Worm (Caenorhabditis elegans): Measurements from ENCODE around the gene lact-8.
"Not testable (repeated sequence)": the region's sequence is repeated elsewhere in the genome, so short reads cannot be mapped to it uniquely, and the experiment has no call there.

The lact-8 gene

DNA sequence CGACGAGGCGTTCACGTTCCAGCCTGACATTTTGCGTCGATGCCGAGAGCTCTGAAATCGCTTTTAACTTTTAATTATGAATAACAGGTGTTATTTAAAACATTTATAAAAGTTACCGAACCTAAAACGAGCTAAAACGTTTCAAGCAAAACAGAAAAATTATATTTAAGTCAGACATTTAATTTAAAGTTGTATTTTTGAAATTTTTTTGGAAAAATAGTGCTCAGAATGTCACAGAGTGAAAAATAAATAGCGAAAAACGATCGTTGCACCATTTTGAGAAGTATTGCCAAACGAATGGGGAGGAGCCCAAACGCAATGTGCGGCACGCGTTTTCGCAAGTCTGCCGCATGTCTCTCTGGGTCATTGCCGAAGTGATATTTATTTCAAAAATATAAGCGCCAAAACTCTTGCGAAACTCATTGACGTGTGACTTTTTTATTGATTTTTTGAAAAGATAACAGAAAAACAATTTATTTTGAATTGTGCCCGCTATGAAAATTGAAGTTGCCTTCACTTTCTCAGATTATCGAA lies 19.7 kb upstream of the lact-8 start, which contains the start of gene erfa-3 (continued):
- peak; percentile 60 for TF ChIP-seq sdc-2 (tag; optimal IDR thresholded peaks at IDR 0.05)
- peak; percentile 68 for TF ChIP-seq odd-2 (tag; optimal IDR thresholded peaks at IDR 0.05)
- TF ChIP-seq npax-4 (tag; optimal IDR thresholded peaks at IDR 0.05) = peak; percentile 45
- TF ChIP-seq ceh-48 (tag; optimal IDR thresholded peaks at IDR 0.05) = peak; percentile 51
- TF ChIP-seq gmeb-2 (tag; optimal IDR thresholded peaks at IDR 0.05) = peak; percentile 69
- TF ChIP-seq ceh-24 (tag; optimal IDR thresholded peaks at IDR 0.05) = peak; percentile 51
- TF ChIP-seq ceh-45 (GFP tag; IDR thresholded peaks at IDR 0.05) = peak; percentile 24; the same call in 1 of the 2 replicates
- TF ChIP-seq F13H6.1 (tag; optimal IDR thresholded peaks at IDR 0.05) = peak; percentile 63
- TF ChIP-seq T23F11.4 (GFP tag; optimal IDR thresholded peaks at IDR 0.05) = peak; percentile 71
- TF ChIP-seq Y22D7AL.16 (tag; optimal IDR thresholded peaks at IDR 0.05) = peak; percentile 52
- peak; percentile 75 for TF ChIP-seq hlh-15 (tag; optimal IDR thresholded peaks at IDR 0.05)
- TF ChIP-seq pqm-1 (tag; optimal IDR thresholded peaks at IDR 0.05) = no peak
- TF ChIP-seq C08G9.2 (tag; optimal IDR thresholded peaks at IDR 0.05) = peak; percentile 62
- TF ChIP-seq zip-5 (tag; optimal IDR thresholded peaks at IDR 0.05) = peak; percentile 37
- peak; percentile 73 for TF ChIP-seq syd-9 (tag; optimal IDR thresholded peaks at IDR 0.05)
- TF ChIP-seq hlh-8 (tag; optimal IDR thresholded peaks at IDR 0.05) = peak; percentile 68
- TF ChIP-seq ets-4 (tag; optimal IDR thresholded peaks at IDR 0.05) = peak; percentile 31

ce11 chrV:11109647-11110046 lies 16.2 kb upstream of the lact-8 start, which contains the start of gene Y42A5A.5:
Gene Y42A5A.5 (minus strand): TSS chrV:11109747.
- TF ChIP-seq ref-2, ceh-9, elt-4 (tag; optimal IDR thresholded peaks at IDR 0.05): not testable (repeated sequence)

DNA sequence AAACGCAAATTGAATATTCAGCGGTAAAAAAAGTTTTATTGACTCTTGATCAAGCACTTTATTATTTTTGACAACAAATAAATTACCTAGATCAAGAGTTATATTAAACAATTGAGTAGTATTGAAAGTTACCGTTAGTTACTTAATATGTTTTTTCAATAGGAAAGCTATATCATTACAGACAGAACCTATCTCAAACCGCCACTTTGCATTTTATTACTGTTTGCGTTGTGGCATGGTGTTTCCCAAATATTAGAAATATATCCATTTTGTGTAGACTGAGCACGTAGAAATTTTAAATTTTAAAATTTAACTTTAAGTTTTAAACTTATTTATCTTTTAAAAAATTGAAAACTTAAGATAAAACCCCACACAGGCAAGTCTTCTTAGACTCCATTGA lies 11.0 kb upstream of the lact-8 start:
- TF ChIP-seq elt-2 (tag; optimal IDR thresholded peaks at IDR 0.05) (no peak), gmeb-2 (tag; optimal IDR thresholded peaks at IDR 0.05) (no peak), ets-4 (tag; optimal IDR thresholded peaks at IDR 0.05) (no peak), hlh-30 (tag; optimal IDR thresholded peaks at IDR 0.05; ENCODE audit: insufficient read depth) (no peak), pat-9 (tag; optimal IDR thresholded peaks at IDR 0.05) (no peak), ceh-34 (tag; optimal IDR thresholded peaks at IDR 0.05) (no peak), pha-4 (tag; optimal IDR thresholded peaks at IDR 0.05) (no peak), hlh-6 (tag; optimal IDR thresholded peaks at IDR 0.05) (no peak), C08G9.2 (tag; optimal IDR thresholded peaks at IDR 0.05) (no peak), zip-5 (tag; optimal IDR thresholded peaks at IDR 0.05) (no peak), ceh-22 (tag; optimal IDR thresholded peaks at IDR 0.05) (no peak), dmd-4 (tag; optimal IDR thresholded peaks at IDR 0.05; ENCODE audit: borderline replicate concordance) (no peak), ceh-31 (tag; optimal IDR thresholded peaks at IDR 0.05) (no peak), pag-3 (tag; optimal IDR thresholded peaks at IDR 0.05; ENCODE audit: borderline replicate concordance) (no peak), rnt-1 (tag; optimal IDR thresholded peaks at IDR 0.05) (no peak)

DNA sequence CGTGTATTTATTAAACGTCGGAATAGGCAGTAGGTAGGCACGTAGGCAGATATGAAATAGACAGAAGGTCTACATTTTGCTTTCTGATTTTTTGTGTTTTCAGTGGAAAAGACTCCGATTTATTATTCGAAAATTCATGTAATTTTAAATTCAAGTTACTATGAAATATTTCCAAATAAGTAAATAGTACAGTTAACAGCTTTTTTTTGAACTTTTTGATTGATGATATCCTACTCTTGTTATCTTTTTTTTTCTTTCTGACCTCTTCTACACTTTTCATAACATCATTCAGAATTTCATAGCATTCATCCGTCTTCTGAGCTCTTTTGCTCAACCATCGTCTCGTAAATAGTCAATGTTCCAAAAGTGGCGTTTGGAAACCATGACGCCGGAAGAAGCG lies 5.2 kb upstream of the lact-8 start, which contains the start of gene cdkl-1:
cdkl-1 (plus strand) TSS at position 301 of the 400 bp plus-strand sequence.
- TF ChIP-seq pat-9 (tag; optimal IDR thresholded peaks at IDR 0.05) = no peak
- no peak for TF ChIP-seq sox-2 (GFP tag; IDR thresholded peaks at IDR 0.05)
- TF ChIP-seq nhr-11 (tag; optimal IDR thresholded peaks at IDR 0.05) = no peak
- no peak for TF ChIP-seq K02D7.2 (tag; optimal IDR thresholded peaks at IDR 0.05)
- no peak for TF ChIP-seq ceh-6 (GFP tag; optimal IDR thresholded peaks at IDR 0.05)
- no peak for TF ChIP-seq fax-1 (tag; optimal IDR thresholded peaks at IDR 0.05)
- TF ChIP-seq ref-2 (tag; optimal IDR thresholded peaks at IDR 0.05) = no peak
